Worm (Caenorhabditis elegans) whole organism, L1 larva: ENCODE measurements around the gene droe-4.

Experiments used
- F16B12.6 ChIP-seq: fragments of 150-350 bp; optimal IDR thresholded peaks from 2 replicates; lab custom pipeline; 2014; ENCODE audit warnings: missing biosample characterization, missing genetic modification characterization
- alr-1 ChIP-seq: fragments of 200-800 bp; sonication (Bioruptor generic); optimal IDR thresholded peaks from 2 replicates; lab custom pipeline; 2018; ENCODE audit warnings: borderline replicate concordance, mild to moderate bottlenecking, missing genetic modification characterization, missing compliant biosample characterization
- blmp-1 ChIP-seq: fragments of 150-350 bp; optimal IDR thresholded peaks from 2 replicates; lab custom pipeline; 2014; ENCODE audit warnings: missing biosample characterization, missing genetic modification characterization
- ceh-8 ChIP-seq: fragments of 200-800 bp; sonication (Bioruptor generic); optimal IDR thresholded peaks from 2 replicates; lab custom pipeline; 2018; ENCODE audit warnings: mild to moderate bottlenecking, missing genetic modification characterization, moderate library complexity, missing compliant biosample characterization
- ceh-88 ChIP-seq: fragments of 200-800 bp; sonication (Bioruptor generic); IDR thresholded peaks from 2 replicates; pipeline ENCODE4 v1.3.6; 2022; ENCODE audit warnings: missing genetic modification characterization, missing compliant biosample characterization
- efl-1 ChIP-seq, 4 experiments: fragments of 150-350 bp; optimal IDR thresholded peaks in 3 of 4; peaks in 1 of 4; 1 replicate in 1 of 4; 2 replicates in 3 of 4; lab custom pipeline; 2014; ENCODE audit warnings: missing biosample characterization in 2 of 4, missing genetic modification characterization in 2 of 4, missing genetic modification reagents in 2 of 4
- egl-13 ChIP-seq: sonication (generic microtip); optimal IDR thresholded peaks from 2 replicates; lab custom pipeline; 2016; ENCODE audit warnings: missing genotype, missing genetic modification reagents, missing genetic modification characterization, missing compliant biosample characterization
- elt-3 ChIP-seq, 6 experiments: fragments of 150-350 bp in 1 of 6; sonication (generic microtip); optimal IDR thresholded peaks; 2 replicates each; lab custom pipeline; 2017 to 2018; ENCODE audit warnings: missing biosample characterization in 6 of 6, missing genetic modification characterization in 6 of 6, inconsistent platforms in 1 of 6
- ets-5 ChIP-seq: fragments of 200-800 bp; sonication (Bioruptor generic); IDR thresholded peaks from 2 replicates; pipeline ENCODE4 v1.3.6; 2022; ENCODE audit warnings: missing genetic modification characterization, missing compliant biosample characterization
- fkh-10 ChIP-seq: sonication (generic microtip); optimal IDR thresholded peaks from 2 replicates; lab custom pipeline; 2017; ENCODE audit warnings: missing biosample characterization, missing genetic modification reagents, missing genetic modification characterization
- fos-1 ChIP-seq: fragments of 150-350 bp; optimal IDR thresholded peaks from 2 replicates; lab custom pipeline; 2014; ENCODE audit warnings: missing biosample characterization, missing genetic modification characterization
- grh-1 ChIP-seq: fragments of 200-800 bp; sonication (Bioruptor generic); IDR thresholded peaks from 2 replicates; pipeline ENCODE4 v1.3.6; 2022; ENCODE audit warnings: missing genetic modification reagents, missing genetic modification characterization, missing compliant biosample characterization
- hpl-2 ChIP-seq: fragments of 150-350 bp; optimal IDR thresholded peaks from 2 replicates; lab custom pipeline; 2014; ENCODE audit warnings: missing biosample characterization, missing genetic modification reagents, missing genetic modification characterization
- irx-1 ChIP-seq: sonication (generic microtip); optimal IDR thresholded peaks from 2 replicates; lab custom pipeline; 2016; ENCODE audit warnings: missing genetic modification characterization, missing compliant biosample characterization
- isw-1 ChIP-seq: fragments of 200-800 bp; sonication (Bioruptor generic); IDR thresholded peaks from 2 replicates; pipeline ENCODE4 v1.3.6; 2022; ENCODE audit warnings: missing genetic modification characterization, missing compliant biosample characterization
- lin-14 ChIP-seq: fragments of 200-800 bp; sonication (Bioruptor generic); optimal IDR thresholded peaks from 2 replicates; lab custom pipeline; 2018; ENCODE audit warnings: mild to moderate bottlenecking, missing genetic modification characterization, moderate library complexity, missing compliant biosample characterization
- lin-39 ChIP-seq: fragments of 150-350 bp; optimal IDR thresholded peaks from 2 replicates; lab custom pipeline; 2014; ENCODE audit warnings: missing biosample characterization, missing genetic modification reagents, missing genetic modification characterization
- lsy-2 ChIP-seq, 2 experiments: fragments of 150-350 bp; optimal IDR thresholded peaks; 2 replicates each; lab custom pipeline; 2014; ENCODE audit warnings: missing biosample characterization in 2 of 2, missing genetic modification characterization in 2 of 2
- mab-9 ChIP-seq: fragments of 200-800 bp; sonication (Bioruptor generic); IDR thresholded peaks from 2 replicates; pipeline ENCODE4 v1.3.6; 2022; ENCODE audit warnings: missing genetic modification reagents, missing genetic modification characterization, missing compliant biosample characterization
- mef-2 ChIP-seq: fragments of 150-350 bp; optimal IDR thresholded peaks from 2 replicates; lab custom pipeline; 2014; ENCODE audit warnings: missing biosample characterization, missing genetic modification characterization
- nhr-11 ChIP-seq: fragments of 150-350 bp; optimal IDR thresholded peaks from 2 replicates; lab custom pipeline; 2014; ENCODE audit warnings: missing biosample characterization, missing genetic modification characterization
- nhr-237 ChIP-seq: fragments of 150-350 bp; optimal IDR thresholded peaks from 2 replicates; lab custom pipeline; 2014; ENCODE audit warnings: missing biosample characterization, missing genetic modification characterization
- nhr-28 ChIP-seq: fragments of 150-350 bp; optimal IDR thresholded peaks from 2 replicates; lab custom pipeline; 2014; ENCODE audit warnings: missing biosample characterization, missing genetic modification characterization
- nhr-47 ChIP-seq: sonication (generic microtip); optimal IDR thresholded peaks from 2 replicates; lab custom pipeline; 2016; ENCODE audit warnings: mild to moderate bottlenecking, missing genetic modification characterization, moderate library complexity, missing compliant biosample characterization
- nhr-76 ChIP-seq: sonication (generic microtip); optimal IDR thresholded peaks from 2 replicates; lab custom pipeline; 2017; ENCODE audit warnings: missing biosample characterization, missing genetic modification characterization
- nhr-77 ChIP-seq: fragments of 150-350 bp; optimal IDR thresholded peaks from 2 replicates; lab custom pipeline; 2014; ENCODE audit warnings: missing biosample characterization, missing genetic modification characterization
- nhr-84 ChIP-seq: sonication (generic microtip); optimal IDR thresholded peaks from 2 replicates; lab custom pipeline; 2017; ENCODE audit warnings: missing biosample characterization, missing genetic modification characterization
- nhr-85 ChIP-seq: sonication (generic microtip); peaks from one replicate; lab custom pipeline; 2016; ENCODE audit warnings: missing genetic modification characterization, inconsistent platforms, missing compliant biosample characterization
- pag-3 ChIP-seq: sonication (generic microtip); optimal IDR thresholded peaks from 2 replicates; lab custom pipeline; 2017; ENCODE audit warnings: missing genetic modification characterization, mild to moderate bottlenecking, missing compliant biosample characterization, antibody characterized with exemption, borderline replicate concordance; ENCODE audit not compliant: insufficient read depth
- pqm-1 ChIP-seq: sonication (generic microtip); optimal IDR thresholded peaks from 3 replicates; lab custom pipeline; 2017; ENCODE audit warnings: missing biosample characterization, missing genetic modification characterization
- snpc-4 ChIP-seq: fragments of 150-350 bp; optimal IDR thresholded peaks from 2 replicates; lab custom pipeline; 2014; ENCODE audit warnings: missing biosample characterization, missing genetic modification characterization
- sup-37 ChIP-seq: fragments of 200-800 bp; sonication (Bioruptor generic); optimal IDR thresholded peaks from 2 replicates; lab custom pipeline; 2018; ENCODE audit warnings: mild to moderate bottlenecking, missing genetic modification characterization, missing compliant biosample characterization
- tbx-2 ChIP-seq: sonication (generic microtip); optimal IDR thresholded peaks from 2 replicates; lab custom pipeline; 2016; ENCODE audit warnings: missing genetic modification characterization, missing compliant biosample characterization
- unc-130 ChIP-seq: fragments of 150-350 bp; optimal IDR thresholded peaks from 2 replicates; lab custom pipeline; 2017; ENCODE audit warnings: missing biosample characterization, missing genetic modification characterization, inconsistent platforms
- unc-98 ChIP-seq: fragments of 200-800 bp; sonication (Bioruptor generic); IDR thresholded peaks from 2 replicates; pipeline ENCODE4 v1.3.6; 2022; ENCODE audit warnings: missing genetic modification characterization, missing compliant biosample characterization
- xbp-1 ChIP-seq: sonication (generic microtip); optimal IDR thresholded peaks from 2 replicates; lab custom pipeline; 2016; ENCODE audit warnings: missing genetic modification characterization, missing compliant biosample characterization
- zag-1 ChIP-seq: fragments of 150-350 bp; optimal IDR thresholded peaks from 2 replicates; lab custom pipeline; 2014; ENCODE audit warnings: missing biosample characterization, missing genetic modification characterization
- zip-4 ChIP-seq: fragments of 200-800 bp; sonication (Bioruptor generic); optimal IDR thresholded peaks from 2 replicates; lab custom pipeline; 2018; ENCODE audit warnings: mild to moderate bottlenecking, missing genetic modification characterization, moderate library complexity, missing compliant biosample characterization
- ztf-11 ChIP-seq, 2 experiments: sonication (generic microtip); optimal IDR thresholded peaks; 2 replicates each; lab custom pipeline; 2016 to 2017; ENCODE audit warnings: missing genetic modification characterization in 2 of 2, missing biosample characterization in 1 of 2, missing compliant biosample characterization in 1 of 2
- ztf-4 ChIP-seq: fragments of 150-350 bp; optimal IDR thresholded peaks from 2 replicates; lab custom pipeline; 2014; ENCODE audit warnings: missing biosample characterization, missing genetic modification characterization

Gene droe-4

ce11 chrV:13961927-13962419 is 30.5 kb upstream of the droe-4 start, which contains the start of the genes algn-13 and R10D12.13 (continued):
- TF ChIP-seq mab-9 (GFP tag; lab: Robert Waterston, UW) (no peak), pqm-1 (no peak), nhr-77 (tag; lab: Kevin White, UChicago) (no peak), lin-14 (GFP tag; lab: Kevin White, UChicago) (peak; percentile 42), pag-3 (tag; lab: Kevin White, UChicago) (no peak), ets-5 (GFP tag; lab: Robert Waterston, UW) (no peak), ceh-8 (GFP tag; lab: Kevin White, UChicago) (no peak), blmp-1 (tag; lab: Kevin White, UChicago) (peak; percentile 49)

ce11 chrV:13963279-13963976 is 29.0 kb upstream of the droe-4 start, which contains the start of gene sao-1:
TSS of gene sao-1 (plus strand) at chrV:13963926.
- TF ChIP-seq fos-1 (tag; lab: Kevin White, UChicago) (no peak), tbx-2 (tag; lab: Kevin White, UChicago) (no peak), elt-3 (tag; optimal IDR thresholded peaks at IDR 0.05; lab: Kevin White, UChicago) (peak in 2 of 6 experiments; percentile 10 to 20), hpl-2 (GFP tag; lab: Kevin White, UChicago) (no peak), zag-1 (tag; lab: Kevin White, UChicago) (no peak), lin-14 (GFP tag; lab: Kevin White, UChicago) (peak; percentile 56), blmp-1 (tag; lab: Kevin White, UChicago) (peak; percentile 98), nhr-47 (tag; lab: Kevin White, UChicago) (no peak), unc-98 (GFP tag; lab: Robert Waterston, UW) (no peak), xbp-1 (tag; lab: Kevin White, UChicago) (no peak), snpc-4 (tag; lab: Kevin White, UChicago) (no peak), alr-1 (tag; lab: Kevin White, UChicago) (no peak), isw-1 (GFP tag; lab: Robert Waterston, UW) (no peak), nhr-85 (tag; lab: Kevin White, UChicago) (peak; percentile 81), lsy-2 (tag; optimal IDR thresholded peaks at IDR 0.05; lab: Kevin White, UChicago) (no peak), nhr-237 (no peak), nhr-84 (tag; lab: Kevin White, UChicago) (no peak), irx-1 (tag; lab: Kevin White, UChicago) (no peak)

ce11 chrV:13980807-13981206 is 11.6 kb upstream of the droe-4 start, which contains the start of gene eol-1:
TSS of gene eol-1 (minus strand) at chrV:13980907.
- no peak for TF ChIP-seq efl-1 (optimal IDR thresholded peaks at IDR 0.05; lab: Kevin White, UChicago)
- peak in 1 of 2 experiments; percentile 81 for TF ChIP-seq efl-1 (GFP tag; optimal IDR thresholded peaks at IDR 0.05 in 1 of 2; lab: Kevin White, UChicago)
- TF ChIP-seq zip-4, result no peak

- no peak for TF ChIP-seq ceh-8 (GFP tag; lab: Kevin White, UChicago)
- no peak for TF ChIP-seq mef-2
- TF ChIP-seq nhr-77 (tag; lab: Kevin White, UChicago), result no peak
- no peak for TF ChIP-seq xbp-1 (tag; lab: Kevin White, UChicago)
- TF ChIP-seq F16B12.6 (tag; lab: Kevin White, UChicago), result no peak
- TF ChIP-seq unc-130, result no peak
- no peak for TF ChIP-seq ztf-11 (tag; optimal IDR thresholded peaks at IDR 0.05; lab: Kevin White, UChicago)
- no peak for TF ChIP-seq nhr-76
- no peak for TF ChIP-seq nhr-28
- TF ChIP-seq pag-3 (tag; lab: Kevin White, UChicago), result no peak
- no peak for TF ChIP-seq sup-37 (GFP tag; lab: Kevin White, UChicago)
- TF ChIP-seq fkh-10 (GFP tag; lab: Kevin White, UChicago), result no peak
- TF ChIP-seq nhr-11 (tag; lab: Kevin White, UChicago), result no peak
- no peak for TF ChIP-seq ztf-4 (tag; lab: Kevin White, UChicago)
- TF ChIP-seq ceh-88 (GFP tag; lab: Robert Waterston, UW), result no peak
- no peak for TF ChIP-seq elt-3 (tag; optimal IDR thresholded peaks at IDR 0.05; lab: Kevin White, UChicago)
- TF ChIP-seq egl-13 (tag; lab: Kevin White, UChicago), result no peak
- no peak for TF ChIP-seq lin-39
- no peak for TF ChIP-seq tbx-2 (tag; lab: Kevin White, UChicago)
- TF ChIP-seq grh-1, result no peak
Measured at ce11 chrV:13981677-13982076, 10.8 kb upstream of the droe-4 start.
